Fruit fly (Drosophila melanogaster): ENCODE data around the gene Dph1.

dm6 chr3L:11716347-11716746 lies 19.6 kb upstream of the Dph1 start:
- TF ChIP-seq psq (GFP tag; optimal IDR thresholded peaks at IDR 0.05) = no peak
- TF ChIP-seq usp (GFP tag; optimal IDR thresholded peaks at IDR 0.05) = no peak
- no peak for TF ChIP-seq jim (GFP tag; optimal IDR thresholded peaks at IDR 0.05)
- no peak for TF ChIP-seq Myc (optimal IDR thresholded peaks at IDR 0.05)
- no peak for TF ChIP-seq Vsx2 (GFP tag; optimal IDR thresholded peaks at IDR 0.05; ENCODE audit: partially characterized antibody)
- no peak for TF ChIP-seq foxo (GFP tag; optimal IDR thresholded peaks at IDR 0.05)
- TF ChIP-seq dmrt93B (GFP tag; optimal IDR thresholded peaks at IDR 0.05) = no peak
- TF ChIP-seq tai (GFP tag; optimal IDR thresholded peaks at IDR 0.05) = no peak
- no peak for TF ChIP-seq Rel (GFP tag; optimal IDR thresholded peaks at IDR 0.05)
- no peak for TF ChIP-seq Rel (tag; optimal IDR thresholded peaks at IDR 0.05)
- TF ChIP-seq dl (GFP tag; optimal IDR thresholded peaks at IDR 0.05; ENCODE audit: insufficient read depth in 1 of 2, partially characterized antibody in 2 of 2) = no peak
- no peak for TF ChIP-seq CrebA (GFP tag; optimal IDR thresholded peaks at IDR 0.05; ENCODE audit: borderline replicate concordance)
- no peak for TF ChIP-seq fru (GFP tag; optimal IDR thresholded peaks at IDR 0.05)

All from whole organism, wandering third instar larva.